Worm (Caenorhabditis elegans): ENCODE measurements around the gene F40G9.18.

ce11 chrIII:159665-160064, 9.7 kb downstream of the F40G9.18 start:
- TF ChIP-seq tab-1 (GFP tag; IDR thresholded peaks at IDR 0.05) (no peak), klf-2 (GFP tag; conservative IDR thresholded peaks at IDR 0.05) (no peak), flt-1 (GFP tag; IDR thresholded peaks at IDR 0.05) (no peak), cog-1 (tag; optimal IDR thresholded peaks at IDR 0.05) (no peak), med-1 (GFP tag; optimal IDR thresholded peaks at IDR 0.05; ENCODE audit: insufficient read depth) (no peak), ref-1 (GFP tag; conservative IDR thresholded peaks at IDR 0.05) (no peak), ztf-23 (GFP tag; IDR thresholded peaks at IDR 0.05) (no peak)

Data from whole organism, midembryonic.